Worm (Caenorhabditis elegans) whole organism, L2 larva: ENCODE data around the gene ugt-53.

Source experiments
- F13H6.1 ChIP-seq: sonication (generic microtip); optimal IDR thresholded peaks from 2 replicates; lab custom pipeline; 2016; ENCODE audit warnings: missing genetic modification characterization, missing compliant biosample characterization
- ZK546.5 ChIP-seq: sonication (generic microtip); optimal IDR thresholded peaks from 2 replicates; lab custom pipeline; 2017; ENCODE audit warnings: missing biosample characterization, missing genetic modification characterization
- elt-1 ChIP-seq: fragments of 150-350 bp; optimal IDR thresholded peaks from 2 replicates; lab custom pipeline; 2014; ENCODE audit warnings: missing biosample characterization, missing genetic modification characterization
- lin-11 ChIP-seq: fragments of 150-350 bp; sonication (generic microtip); optimal IDR thresholded peaks from 2 replicates; lab custom pipeline; 2014; ENCODE audit warnings: missing biosample characterization, missing genetic modification characterization, inconsistent platforms, mixed read lengths
- lsy-2 ChIP-seq, 2 experiments: fragments of 150-350 bp in 1 of 2; sonication (generic microtip) in 1 of 2; optimal IDR thresholded peaks; 2 replicates each; lab custom pipeline; 2014 to 2017; ENCODE audit warnings: missing biosample characterization in 2 of 2, missing genetic modification characterization in 2 of 2
- mdl-1 ChIP-seq, 2 experiments: fragments of 150-350 bp in 1 of 2; sonication (generic microtip) in 1 of 2; optimal IDR thresholded peaks; 2 replicates each; lab custom pipeline; 2017; ENCODE audit warnings: missing biosample characterization in 2 of 2, missing genetic modification characterization in 2 of 2
- nhr-11 ChIP-seq: fragments of 150-350 bp; optimal IDR thresholded peaks from 2 replicates; lab custom pipeline; 2014; ENCODE audit warnings: missing biosample characterization, missing genetic modification characterization
- unc-62 ChIP-seq: fragments of 150-350 bp; optimal IDR thresholded peaks from 2 replicates; lab custom pipeline; 2014; ENCODE audit warnings: missing biosample characterization, missing genetic modification reagents, missing genetic modification characterization
- ztf-11 ChIP-seq: sonication (generic microtip); optimal IDR thresholded peaks from 2 replicates; lab custom pipeline; 2017; ENCODE audit warnings: missing biosample characterization, missing genetic modification characterization
- ztf-4 ChIP-seq: fragments of 150-350 bp; optimal IDR thresholded peaks from 2 replicates; lab custom pipeline; 2014; ENCODE audit warnings: missing biosample characterization, missing genetic modification characterization

DNA sequence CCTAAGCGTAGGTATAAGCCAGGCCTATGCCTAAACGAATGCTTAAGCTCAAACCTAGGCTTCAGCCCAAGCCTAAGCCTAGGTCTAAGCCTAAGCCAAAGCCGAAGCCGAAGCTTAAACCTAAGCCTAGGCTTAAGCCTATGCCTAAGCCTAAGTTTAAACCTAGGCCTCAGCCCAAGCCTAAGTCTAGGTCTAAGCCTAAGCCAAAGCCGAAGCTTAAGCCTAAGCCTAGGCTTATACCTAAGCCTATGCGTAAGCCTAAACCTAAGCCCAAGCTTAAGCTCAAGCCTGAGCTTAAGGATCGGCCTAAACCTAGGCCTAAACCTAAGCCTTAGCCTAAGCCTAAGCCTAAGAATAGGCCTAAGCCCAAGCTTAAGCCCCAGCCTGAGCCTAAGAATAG lies 23.2 kb upstream of the ugt-53 start:
- TF ChIP-seq ztf-4 (tag; lab: Kevin White, UChicago) (no peak), lsy-2 (tag; optimal IDR thresholded peaks at IDR 0.05; lab: Kevin White, UChicago) (no peak), lin-11 (tag; lab: Kevin White, UChicago) (no peak), nhr-11 (tag; lab: Kevin White, UChicago) (no peak), F13H6.1 (tag; lab: Kevin White, UChicago) (no peak), ztf-11 (tag; lab: Kevin White, UChicago) (no peak), ZK546.5 (tag; lab: Kevin White, UChicago) (no peak), mdl-1 (tag; optimal IDR thresholded peaks at IDR 0.05; lab: Kevin White, UChicago) (no peak), elt-1 (tag; lab: Kevin White, UChicago) (no peak), unc-62 (GFP tag; lab: Kevin White, UChicago) (no peak)
